Fruit fly (Drosophila melanogaster) whole organism, embryonic: ENCODE data around the gene how.

Experiments
- Abd-B ChIP-seq: fragments of 200-800 bp; sonication (Bioruptor generic); optimal IDR thresholded peaks from 2 replicates; lab custom pipeline; 2018; ENCODE audit warnings: missing biosample characterization, mild to moderate bottlenecking, missing genetic modification characterization, moderate library complexity
- Awh ChIP-seq: fragments of 200-800 bp; sonication (Bioruptor generic); IDR thresholded peaks from 2 replicates; pipeline ENCODE4, ENCODE4 v1.3.6; 2022; ENCODE audit warnings: missing biosample characterization, missing genetic modification characterization
- Bgb ChIP-seq: fragments of 200-800 bp; sonication (Bioruptor generic); IDR thresholded peaks from 2 replicates; pipeline ENCODE4 v1.3.6; 2022; ENCODE audit warnings: missing biosample characterization, missing genetic modification characterization; ENCODE audit not compliant: partially characterized antibody
- Bteb2 ChIP-seq: fragments of 200-800 bp; sonication (Bioruptor generic); optimal IDR thresholded peaks from 2 replicates; lab custom pipeline; 2016; ENCODE audit warnings: missing biosample characterization, missing genetic modification characterization
- CG1024 ChIP-seq: fragments of 200-800 bp; sonication (Bioruptor generic); IDR thresholded peaks from 2 replicates; pipeline ENCODE4 v1.3.6; 2022; ENCODE audit warnings: missing biosample characterization, missing genetic modification characterization
- CG11085 ChIP-seq: fragments of 200-800 bp; sonication (Bioruptor generic); IDR thresholded peaks from 2 replicates; pipeline ENCODE4 v1.3.6; 2022; ENCODE audit warnings: missing biosample characterization, missing genetic modification characterization
- CG11093 ChIP-seq: fragments of 200-800 bp; sonication (Bioruptor generic); IDR thresholded peaks from 3 replicates; pipeline ENCODE4 v1.3.6; 2022; ENCODE audit warnings: missing biosample characterization, missing genetic modification characterization
- CG1233 ChIP-seq: fragments of 200-800 bp; sonication (Bioruptor generic); optimal IDR thresholded peaks from 4 replicates; lab custom pipeline; 2018; ENCODE audit warnings: missing biosample characterization, mild to moderate bottlenecking, missing genetic modification characterization
- CG13287 ChIP-seq: fragments of 200-800 bp; sonication (Bioruptor generic); IDR thresholded peaks from 2 replicates; pipeline ENCODE4 v1.3.6; 2022; ENCODE audit warnings: missing biosample characterization, missing genetic modification characterization; ENCODE audit not compliant: partially characterized antibody
- CG14710 ChIP-seq: fragments of 200-800 bp; sonication (Bioruptor generic); optimal IDR thresholded peaks from 3 replicates; lab custom pipeline; 2019; ENCODE audit warnings: missing biosample characterization, mild to moderate bottlenecking, missing genetic modification characterization, moderate library complexity
- CG1647 ChIP-seq: fragments of 200-800 bp; sonication (Bioruptor generic); optimal IDR thresholded peaks from 3 replicates; lab custom pipeline; 2016; ENCODE audit warnings: missing biosample characterization, missing genetic modification characterization
- CG1792 ChIP-seq: fragments of 200-800 bp; sonication (Bioruptor generic); optimal IDR thresholded peaks from 2 replicates; lab custom pipeline; 2016; ENCODE audit warnings: missing biosample characterization, missing genetic modification characterization
- CG18011 ChIP-seq: fragments of 200-800 bp; sonication (Bioruptor generic); optimal IDR thresholded peaks from 2 replicates; lab custom pipeline; 2017; ENCODE audit warnings: missing biosample characterization, missing genetic modification characterization, mild to moderate bottlenecking, moderate library complexity, missing genotype
- CG2875 ChIP-seq: fragments of 200-800 bp; sonication (Bioruptor generic); optimal IDR thresholded peaks from 2 replicates; lab custom pipeline; 2017; ENCODE audit warnings: missing biosample characterization, mild to moderate bottlenecking, missing genetic modification characterization, missing genetic modification reagents
- CG33213 ChIP-seq: fragments of 200-800 bp; sonication (Bioruptor generic); optimal IDR thresholded peaks from 3 replicates; lab custom pipeline; 2016; ENCODE audit warnings: missing biosample characterization, missing genetic modification characterization
- CG4617 ChIP-seq: fragments of 200-800 bp; sonication (Bioruptor generic); optimal IDR thresholded peaks from 3 replicates; lab custom pipeline; 2016; ENCODE audit warnings: missing biosample characterization, missing genetic modification characterization, borderline replicate concordance
- CG6813 ChIP-seq: fragments of 200-800 bp; sonication (Bioruptor generic); optimal IDR thresholded peaks from 2 replicates; lab custom pipeline; 2017; ENCODE audit warnings: missing biosample characterization, missing genetic modification characterization, mild to moderate bottlenecking, moderate library complexity, missing genetic modification reagents
- CG7556 ChIP-seq: fragments of 200-800 bp; sonication (Bioruptor generic); optimal IDR thresholded peaks from 2 replicates; lab custom pipeline; 2017; ENCODE audit warnings: missing biosample characterization, mild to moderate bottlenecking, missing genetic modification characterization
- CG7987 ChIP-seq: fragments of 200-800 bp; sonication (Bioruptor generic); optimal IDR thresholded peaks from 2 replicates; lab custom pipeline; 2018; ENCODE audit warnings: missing biosample characterization, mild to moderate bottlenecking, missing genetic modification characterization, moderate library complexity
- CG9215 ChIP-seq: fragments of 200-800 bp; sonication (Bioruptor generic); IDR thresholded peaks from 2 replicates; pipeline ENCODE4 v1.3.6; 2022; ENCODE audit warnings: missing biosample characterization, missing genetic modification characterization
- Chrac-16 ChIP-seq: fragments of 200-800 bp; sonication (Bioruptor generic); optimal IDR thresholded peaks from 3 replicates; lab custom pipeline; 2016; ENCODE audit warnings: missing biosample characterization, missing genetic modification characterization
- E2f1 ChIP-seq: fragments of 200-800 bp; sonication (Bioruptor generic); IDR thresholded peaks from 2 replicates; pipeline ENCODE4 v1.3.6; 2022; ENCODE audit warnings: missing biosample characterization, missing genetic modification characterization
- Fer1 ChIP-seq: fragments of 200-800 bp; sonication (Bioruptor generic); optimal IDR thresholded peaks from 2 replicates; lab custom pipeline; 2017; ENCODE audit warnings: missing biosample characterization, mild to moderate bottlenecking, missing genetic modification characterization
- H15 ChIP-seq: fragments of 200-800 bp; sonication (Bioruptor generic); IDR thresholded peaks from 3 replicates; pipeline ENCODE4 v1.3.6; 2022; ENCODE audit warnings: missing biosample characterization, missing genetic modification characterization
- Hr3 ChIP-seq: fragments of 200-800 bp; sonication (Bioruptor generic); optimal IDR thresholded peaks from 3 replicates; lab custom pipeline; 2016; ENCODE audit warnings: missing biosample characterization, missing genetic modification characterization
- Kr ChIP-seq: fragments of 200-800 bp; sonication (Bioruptor generic); optimal IDR thresholded peaks from 2 replicates; lab custom pipeline; 2017; ENCODE audit warnings: missing biosample characterization, mild to moderate bottlenecking, missing genetic modification characterization
- MBD-R2 ChIP-seq: fragments of 200-800 bp; sonication (Bioruptor generic); IDR thresholded peaks from 2 replicates; pipeline ENCODE4 v1.3.6; 2022; ENCODE audit warnings: missing biosample characterization, missing genetic modification characterization
- Myb ChIP-seq: fragments of 200-800 bp; sonication (Bioruptor generic); optimal IDR thresholded peaks from 2 replicates; lab custom pipeline; 2016; ENCODE audit warnings: missing biosample characterization, missing genetic modification characterization
- NfI ChIP-seq: fragments of 200-800 bp; sonication (Bioruptor generic); optimal IDR thresholded peaks from 3 replicates; lab custom pipeline; 2018; ENCODE audit warnings: missing biosample characterization, mild to moderate bottlenecking, missing genetic modification characterization, moderate library complexity
- Sox100B ChIP-seq: fragments of 200-800 bp; sonication (Bioruptor generic); optimal IDR thresholded peaks from 3 replicates; lab custom pipeline; 2018; ENCODE audit warnings: missing biosample characterization, mild to moderate bottlenecking, missing genetic modification characterization
- Stat92E ChIP-seq, 3 experiments: fragments of >200 bp in 2 of 3; fragments of 200-800 bp in 1 of 3; sonication (Bioruptor generic) in 1 of 3; optimal IDR thresholded peaks; 2 replicates each; lab custom pipeline; 2017 to 2019; ENCODE audit warnings: missing biosample characterization in 3 of 3, missing genetic modification characterization in 3 of 3, mild to moderate bottlenecking in 1 of 3, moderate library complexity in 1 of 3
- ac ChIP-seq: fragments of 200-800 bp; sonication (Bioruptor generic); optimal IDR thresholded peaks from 3 replicates; lab custom pipeline; 2017; ENCODE audit warnings: missing biosample characterization, mild to moderate bottlenecking, missing genetic modification characterization
- ase ChIP-seq: fragments of 200-800 bp; sonication (Bioruptor generic); IDR thresholded peaks from 3 replicates; pipeline ENCODE4 v1.3.6; 2022; ENCODE audit warnings: missing biosample characterization, missing genetic modification characterization
- gcm2 ChIP-seq: fragments of 200-800 bp; sonication (Bioruptor generic); optimal IDR thresholded peaks from 2 replicates; lab custom pipeline; 2016; ENCODE audit warnings: missing biosample characterization, missing genetic modification characterization
- gfzf ChIP-seq: fragments of 200-800 bp; sonication (Bioruptor generic); optimal IDR thresholded peaks from 2 replicates; lab custom pipeline; 2016; ENCODE audit warnings: missing biosample characterization, mild to moderate bottlenecking, missing genetic modification characterization, moderate library complexity
- grau ChIP-seq: fragments of 200-800 bp; optimal IDR thresholded peaks from 3 replicates; lab custom pipeline; 2019; ENCODE audit warnings: missing biosample characterization, mild to moderate bottlenecking, missing genetic modification characterization, moderate library complexity
- gro ChIP-seq: fragments of 200-800 bp; sonication (Bioruptor generic); optimal IDR thresholded peaks from 2 replicates; lab custom pipeline; 2016; ENCODE audit warnings: missing biosample characterization, missing genetic modification characterization
- h ChIP-seq: fragments of >200 bp; optimal IDR thresholded peaks from 2 replicates; lab custom pipeline; 2017
- insv ChIP-seq, 2 experiments: fragments of 200-800 bp; sonication (Bioruptor generic); optimal IDR thresholded peaks; 3 replicates each; lab custom pipeline; 2016 to 2018; ENCODE audit warnings: missing biosample characterization in 2 of 2, missing genetic modification characterization in 2 of 2
- lilli ChIP-seq: fragments of 200-800 bp; sonication (Bioruptor generic); optimal IDR thresholded peaks from 3 replicates; lab custom pipeline; 2016; ENCODE audit warnings: missing biosample characterization, missing genetic modification characterization
- peb ChIP-seq: fragments of 200-800 bp; sonication (Bioruptor generic); IDR thresholded peaks from 2 replicates; pipeline ENCODE4 v1.3.6; 2022; ENCODE audit warnings: missing biosample characterization, missing genetic modification characterization
- pita ChIP-seq: fragments of 200-800 bp; sonication (Bioruptor generic); optimal IDR thresholded peaks from 2 replicates; lab custom pipeline; 2017; ENCODE audit warnings: missing biosample characterization, mild to moderate bottlenecking, missing genetic modification characterization
- pzg ChIP-seq: fragments of 200-800 bp; sonication (Bioruptor generic); optimal IDR thresholded peaks from 3 replicates; lab custom pipeline; 2018; ENCODE audit warnings: missing biosample characterization, mild to moderate bottlenecking, missing genetic modification characterization, moderate library complexity
- sens ChIP-seq: fragments of 200-800 bp; sonication (Bioruptor generic); peaks from one replicate; lab custom pipeline; 2016; ENCODE audit warnings: missing biosample characterization, missing genetic modification characterization
- sima ChIP-seq: fragments of 200-800 bp; sonication (Bioruptor generic); optimal IDR thresholded peaks from 2 replicates; lab custom pipeline; 2016; ENCODE audit warnings: missing biosample characterization, missing genetic modification characterization
- so ChIP-seq: fragments of 200-800 bp; sonication (Bioruptor generic); IDR thresholded peaks from 3 replicates; pipeline ENCODE4 v1.3.6; 2022; ENCODE audit warnings: missing biosample characterization, missing genetic modification characterization
- sqz ChIP-seq: fragments of 200-800 bp; sonication (Bioruptor generic); optimal IDR thresholded peaks from 3 replicates; lab custom pipeline; 2018; ENCODE audit warnings: missing biosample characterization, mild to moderate bottlenecking, missing genetic modification characterization
- stwl ChIP-seq: fragments of 200-800 bp; sonication (Bioruptor generic); optimal IDR thresholded peaks from 3 replicates; lab custom pipeline; 2018; ENCODE audit warnings: missing biosample characterization, mild to moderate bottlenecking, missing genetic modification characterization, moderate library complexity
- tio ChIP-seq: fragments of 200-800 bp; sonication (Bioruptor generic); optimal IDR thresholded peaks from 2 replicates; lab custom pipeline; 2017; ENCODE audit warnings: missing biosample characterization, missing genetic modification characterization, inconsistent platforms
- ttk ChIP-seq: fragments of 200-800 bp; sonication (Bioruptor generic); IDR thresholded peaks from 2 replicates; pipeline ENCODE4 v2.1.2; 2022; ENCODE audit warnings: missing biosample characterization, missing genetic modification characterization
- unpg ChIP-seq: fragments of 200-800 bp; sonication (Bioruptor generic); optimal IDR thresholded peaks from 3 replicates; lab custom pipeline; 2018; ENCODE audit warnings: missing biosample characterization, mild to moderate bottlenecking, missing genetic modification characterization, moderate library complexity
- vvl ChIP-seq: fragments of 200-800 bp; sonication (Bioruptor generic); IDR thresholded peaks from 2 replicates; pipeline ENCODE4 v1.3.6; 2022; ENCODE audit warnings: missing biosample characterization, missing genetic modification characterization

how gene

dm6 chr3R:22093950-22094349, 52.0 kb downstream of the how start (continued):
- no peak for TF ChIP-seq CG7987
- TF ChIP-seq CG11085 (GFP tag; lab: Robert Waterston, UW), result no peak
- no peak for TF ChIP-seq ase (GFP tag; lab: Robert Waterston, UW)
- TF ChIP-seq Abd-B, result peak; percentile 36
- no peak for TF ChIP-seq insv (GFP tag; optimal IDR thresholded peaks at IDR 0.05; lab: Kevin White, UChicago)
- TF ChIP-seq tio, result no peak
- no peak for TF ChIP-seq CG1233 (GFP tag; lab: Kevin White, UChicago)
- no peak for TF ChIP-seq h (lab: Kevin White, UChicago)
- peak; percentile 81; the same call in 1 of the 2 replicates for TF ChIP-seq vvl (GFP tag; lab: Robert Waterston, UW)
- no peak for TF ChIP-seq Fer1 (GFP tag; lab: Kevin White, UChicago)
- TF ChIP-seq CG1024 (GFP tag; lab: Robert Waterston, UW), result no peak
- TF ChIP-seq CG9215 (GFP tag; lab: Robert Waterston, UW), result no peak
- no peak for TF ChIP-seq so (GFP tag; lab: Robert Waterston, UW)
- peak; percentile 98 for TF ChIP-seq CG18011 (GFP tag; lab: Kevin White, UChicago)
- no peak for TF ChIP-seq lilli (GFP tag; lab: Kevin White, UChicago)
- no peak for TF ChIP-seq H15
- no peak for TF ChIP-seq ac (GFP tag; lab: Kevin White, UChicago)
- peak; percentile 28 for TF ChIP-seq sens
- no peak for TF ChIP-seq Hr3 (GFP tag; lab: Kevin White, UChicago)
- no peak for TF ChIP-seq grau (tag; lab: Kevin White, UChicago)
- TF ChIP-seq CG4617 (GFP tag; lab: Kevin White, UChicago), result no peak
- no peak for TF ChIP-seq Sox100B (GFP tag; lab: Kevin White, UChicago)
- no peak for TF ChIP-seq CG2875 (GFP tag; lab: Kevin White, UChicago)
- TF ChIP-seq CG11093 (GFP tag; lab: Robert Waterston, UW), result no peak
- TF ChIP-seq stwl, result peak; percentile 96
- TF ChIP-seq unpg (GFP tag; lab: Kevin White, UChicago), result no peak
- TF ChIP-seq CG1792 (GFP tag; lab: Kevin White, UChicago), result no peak
- peak; percentile 98 for TF ChIP-seq Myb
- TF ChIP-seq Stat92E (GFP tag; optimal IDR thresholded peaks at IDR 0.05; lab: Kevin White, UChicago), result no peak
- no peak for TF ChIP-seq ttk
- no peak for TF ChIP-seq MBD-R2 (GFP tag; lab: Robert Waterston, UW)
- TF ChIP-seq sqz (GFP tag; lab: Kevin White, UChicago), result no peak
- TF ChIP-seq CG7556 (GFP tag; lab: Kevin White, UChicago), result no peak
- peak; percentile 25 for TF ChIP-seq CG33213 (GFP tag; lab: Kevin White, UChicago)
- no peak for TF ChIP-seq Chrac-16 (GFP tag; lab: Kevin White, UChicago)
- no peak for TF ChIP-seq gcm2 (GFP tag; lab: Kevin White, UChicago)
- TF ChIP-seq pzg (GFP tag; lab: Kevin White, UChicago), result peak; percentile 36
- TF ChIP-seq peb (GFP tag; lab: Robert Waterston, UW), result no peak
- TF ChIP-seq NfI (GFP tag; lab: Kevin White, UChicago), result no peak
- no peak for TF ChIP-seq sima (GFP tag; lab: Kevin White, UChicago)
- TF ChIP-seq Awh (GFP tag; lab: Robert Waterston, UW), result no peak
- no peak for TF ChIP-seq CG14710 (tag; lab: Kevin White, UChicago)
- TF ChIP-seq Kr (GFP tag; lab: Kevin White, UChicago), result no peak
- no peak for TF ChIP-seq gro
- TF ChIP-seq pita (GFP tag; lab: Kevin White, UChicago), result peak; percentile 57
- no peak for TF ChIP-seq CG6813
- TF ChIP-seq CG13287 (GFP tag; lab: Robert Waterston, UW), result peak; percentile 43; the same call in 1 of the 2 replicates
- TF ChIP-seq E2f1 (GFP tag; lab: Robert Waterston, UW), result no peak
- TF ChIP-seq gfzf (GFP tag; lab: Kevin White, UChicago), result peak; percentile 35
- no peak for TF ChIP-seq CG1647 (GFP tag; lab: Kevin White, UChicago)
- no peak for TF ChIP-seq Bteb2 (GFP tag; lab: Kevin White, UChicago)
- peak; percentile 16 for TF ChIP-seq Bgb (GFP tag; lab: Robert Waterston, UW)
